Worm (Caenorhabditis elegans) whole organism, dauer: ENCODE measurements around the gene ZC84.7.

ENCODE experiments used
- unc-62 ChIP-seq: sonication (generic microtip); optimal IDR thresholded peaks from 2 replicates; lab custom pipeline; 2017; ENCODE audit warnings: missing biosample characterization, missing genetic modification reagents, missing genetic modification characterization

ZC84.7 gene

DNA sequence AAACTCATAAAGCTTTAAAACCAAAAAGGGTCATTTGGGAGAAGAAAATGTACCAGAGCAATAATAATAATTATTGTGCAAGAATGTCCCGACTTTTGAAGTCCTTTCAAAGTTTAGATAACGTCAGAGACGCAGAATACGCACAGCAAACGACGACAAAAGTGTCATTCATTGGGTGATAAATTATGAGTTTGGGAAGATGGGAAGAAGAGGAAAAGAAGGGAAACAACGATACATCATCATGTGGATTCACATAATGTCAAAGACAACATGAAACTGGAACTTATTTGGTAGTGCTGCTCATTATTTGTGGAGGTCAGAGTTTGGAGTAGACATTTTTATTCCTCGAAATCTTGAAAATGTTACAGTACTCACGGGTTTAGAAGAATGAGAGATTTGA, 7.9 kb upstream of the ZC84.7 start:
- no peak for TF ChIP-seq unc-62 (GFP tag; lab: Kevin White, UChicago)

- TF ChIP-seq unc-62 (GFP tag; lab: Kevin White, UChicago): no peak
These were observed 4.6 kb upstream of the ZC84.7 start, which contains the start of gene tax-4 for ce11 chrIII:9181246-9181645. tax-4 (plus strand) TSS chrIII:9181546.

ce11 chrIII:9191091-9191490, 5.3 kb downstream of the ZC84.7 start, which contains the start of gene cls-3:
cls-3 (minus strand) TSS chrIII:9191109.
- TF ChIP-seq unc-62 (GFP tag; lab: Kevin White, UChicago): no peak

ce11 chrIII:9199605-9200004, 13.8 kb downstream of the ZC84.7 start, which contains the start of gene ZC84.6:
ZC84.6 (minus strand) TSS chrIII:9199705.
- TF ChIP-seq unc-62 (GFP tag; lab: Kevin White, UChicago): no peak

- TF ChIP-seq unc-62 (GFP tag; lab: Kevin White, UChicago): no peak
These were observed 16.2 kb downstream of the ZC84.7 start for ce11 chrIII:9201977-9202376.

DNA sequence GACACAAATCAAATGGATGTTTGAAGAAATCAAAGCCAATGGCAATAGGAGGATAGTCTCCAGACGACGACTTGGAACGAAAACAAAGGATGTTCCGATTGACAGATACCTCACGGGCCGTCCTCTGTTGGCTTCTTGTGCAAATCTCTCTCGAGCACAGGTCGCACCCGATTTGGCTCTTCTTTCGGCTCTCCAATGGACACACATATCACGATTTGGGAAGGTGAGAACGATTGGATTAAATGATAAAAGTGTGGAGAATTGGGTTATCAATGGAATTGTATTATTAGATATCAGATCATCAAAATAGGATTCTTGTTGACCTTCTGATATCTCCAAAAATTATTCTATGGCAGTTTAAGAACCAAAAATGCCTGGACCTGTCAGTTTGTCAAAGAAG, 20.4 kb downstream of the ZC84.7 start, which contains the start of gene ZC84.1:
Gene ZC84.1, minus strand, starts transcription at position 101 of the 400 bp plus-strand sequence.
- TF ChIP-seq unc-62 (GFP tag; lab: Kevin White, UChicago): no peak

DNA sequence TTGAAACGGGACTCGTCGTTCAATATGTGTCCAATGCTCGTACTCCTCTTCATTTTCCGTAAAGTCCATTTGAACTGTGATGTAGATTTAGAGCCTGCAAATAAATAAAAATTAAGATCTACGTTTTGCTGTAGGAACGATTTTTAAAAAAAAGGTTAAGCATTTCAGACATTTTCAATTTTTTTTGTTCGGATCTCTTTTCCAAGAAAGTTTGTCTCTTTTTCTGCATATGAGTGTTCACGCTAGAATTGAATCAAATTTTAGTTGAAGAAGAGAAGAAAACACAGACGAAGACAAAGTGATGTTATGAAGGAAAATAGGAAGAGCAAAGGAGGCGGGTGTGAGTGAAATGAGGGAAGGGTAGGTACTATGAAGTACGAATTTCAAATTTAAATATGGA, 29.5 kb downstream of the ZC84.7 start, which contains the start of gene npr-29:
Gene npr-29, minus strand, starts transcription at position 101 of the 400 bp plus-strand sequence.
- no peak for TF ChIP-seq unc-62 (GFP tag; lab: Kevin White, UChicago)

DNA sequence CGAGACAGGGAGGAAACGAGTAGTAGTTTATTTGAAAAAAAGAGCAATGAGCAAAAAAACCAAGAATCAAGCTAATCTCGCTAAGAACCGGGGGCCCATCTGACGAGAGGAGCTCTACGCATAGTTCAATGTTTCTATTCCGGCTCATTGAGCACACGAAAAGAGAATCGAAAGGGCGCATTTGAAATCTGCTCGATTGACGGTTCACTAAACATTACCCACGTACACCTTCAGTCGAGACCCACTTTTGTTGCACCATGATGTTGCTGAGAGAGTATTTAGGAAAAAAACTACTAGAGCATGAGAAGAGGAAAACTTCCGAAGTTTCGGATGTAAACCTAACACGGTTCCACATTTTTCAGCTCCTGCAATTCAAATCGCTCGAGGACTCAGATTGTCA, 39.2 kb downstream of the ZC84.7 start:
- TF ChIP-seq unc-62 (GFP tag; lab: Kevin White, UChicago): no peak

ce11 chrIII:9228190-9228589, 42.4 kb downstream of the ZC84.7 start:
- TF ChIP-seq unc-62 (GFP tag; lab: Kevin White, UChicago): no peak

DNA sequence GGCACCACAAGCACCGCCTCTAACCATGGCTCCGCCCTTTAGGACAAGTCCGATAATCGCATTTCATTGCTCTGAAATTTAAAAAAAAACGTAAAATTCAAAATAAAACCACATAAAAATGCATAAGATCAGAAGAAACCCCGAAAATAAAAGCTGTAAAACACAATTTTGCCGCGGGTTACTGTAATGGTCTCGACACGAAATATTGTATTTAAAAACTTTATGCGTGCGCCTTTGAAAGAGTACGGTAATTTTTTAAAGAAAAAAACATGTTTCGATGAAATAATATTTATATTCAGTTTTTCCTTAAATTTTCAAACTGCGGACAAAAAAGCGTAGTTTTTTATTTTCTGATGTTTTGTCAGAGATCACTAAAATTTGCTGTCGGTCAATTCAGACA, 42.9 kb downstream of the ZC84.7 start, which contains the start of gene rnr-1:
Gene rnr-1, minus strand, starts transcription at position 77 of the 400 bp plus-strand sequence.
- TF ChIP-seq unc-62 (GFP tag; lab: Kevin White, UChicago): no peak

DNA sequence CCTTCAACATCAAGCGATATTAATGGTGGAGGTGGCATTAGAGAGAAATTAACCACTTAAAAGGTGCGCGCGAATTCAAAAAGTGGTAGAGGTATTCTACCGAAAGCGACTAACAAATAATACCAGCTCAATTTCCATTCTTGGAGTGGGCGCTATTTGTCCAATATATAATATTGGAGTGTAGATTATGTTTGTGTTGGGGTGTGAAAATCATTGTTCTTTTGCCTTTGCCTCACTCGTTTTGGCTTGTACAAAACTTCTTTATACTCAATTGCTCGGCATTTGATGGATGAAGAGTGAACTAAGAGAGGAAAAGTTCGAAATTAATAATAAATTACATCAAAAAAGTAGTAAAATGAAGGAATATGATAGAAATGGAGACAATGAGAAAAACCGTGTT, 45.4 kb downstream of the ZC84.7 start, which contains the start of gene T23G5.3:
Gene T23G5.3, minus strand, starts transcription at position 101 of the 400 bp plus-strand sequence.
- no peak for TF ChIP-seq unc-62 (GFP tag; lab: Kevin White, UChicago)

- no peak for TF ChIP-seq unc-62 (GFP tag; lab: Kevin White, UChicago)
These were observed 50.4 kb downstream of the ZC84.7 start, which contains the start of gene T23G5.2 for ce11 chrIII:9236228-9236627. T23G5.2 (minus strand) TSS chrIII:9236328.

ce11 chrIII:9237626-9238025, 51.8 kb downstream of the ZC84.7 start:
- no peak for TF ChIP-seq unc-62 (GFP tag; lab: Kevin White, UChicago)

DNA sequence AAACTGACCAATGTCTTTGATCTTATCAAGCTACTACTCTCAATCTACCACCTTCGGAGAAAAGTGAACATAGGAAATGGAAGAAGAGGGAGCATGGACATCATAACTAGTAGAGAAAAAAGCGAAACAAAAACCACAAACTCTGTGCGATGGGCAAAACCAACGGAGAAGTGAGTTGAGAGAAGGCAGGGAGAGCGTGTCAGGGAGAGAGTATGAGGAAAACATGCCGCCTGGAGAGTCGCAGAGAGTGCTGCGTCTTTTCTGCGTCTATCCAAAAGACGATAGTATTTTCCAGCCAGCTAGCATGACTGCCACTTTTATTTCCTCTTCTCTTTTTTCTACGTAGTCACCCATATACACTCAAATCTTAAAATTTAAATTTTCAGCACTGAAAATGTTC, 54.2 kb downstream of the ZC84.7 start, which contains the start of gene saeg-2:
Gene saeg-2, plus strand, starts transcription at position 381 of the 400 bp plus-strand sequence.
- TF ChIP-seq unc-62 (GFP tag; lab: Kevin White, UChicago): no peak
